Worm (Caenorhabditis elegans): ENCODE measurements around the gene mfn-1.

Gene mfn-1

ce11 chrII:11512921-11513320 is 41.1 kb upstream of the mfn-1 start:
- TF ChIP-seq Y48G9A.11 (GFP tag; IDR thresholded peaks at IDR 0.05) (no peak), unc-62 (GFP tag; optimal IDR thresholded peaks at IDR 0.05 in 1 of 2) (peak in 1 of 2 experiments; percentile 74), unc-62 (tag; optimal IDR thresholded peaks at IDR 0.05) (no peak), tra-1 (GFP tag; IDR thresholded peaks at IDR 0.05) (no peak), nhr-111 (GFP tag; optimal IDR thresholded peaks at IDR 0.05) (no peak), F44E2.7 (GFP tag; IDR thresholded peaks at IDR 0.05) (no peak), ceh-44 (GFP tag; IDR thresholded peaks at IDR 0.05) (no peak), aly-2 (tag; optimal IDR thresholded peaks at IDR 0.05) (no peak), aha-1 (tag) (peak; percentile 59), Y75B8A.6 (GFP tag; IDR thresholded peaks at IDR 0.05) (no peak)

ce11 chrII:11510373-11510772 is 38.6 kb upstream of the mfn-1 start, which contains the start of gene npr-41:
Gene npr-41 (plus strand): TSS chrII:11510673.
- TF ChIP-seq mxl-2 (GFP tag; conservative IDR thresholded peaks at IDR 0.05) (no peak), mes-2 (tag; optimal IDR thresholded peaks at IDR 0.05; ENCODE audit: poor library complexity, severe bottlenecking) (no peak), cey-2 (tag; optimal IDR thresholded peaks at IDR 0.05; ENCODE audit: borderline replicate concordance, insufficient read depth) (no peak), R02D3.7 (tag; optimal IDR thresholded peaks at IDR 0.05) (no peak)

ce11 chrII:11503761-11504160 is 31.9 kb upstream of the mfn-1 start:
- TF ChIP-seq D1046.2 (GFP tag; IDR thresholded peaks at IDR 0.05): no peak
- no peak for TF ChIP-seq egl-27 (tag; optimal IDR thresholded peaks at IDR 0.05)
- TF ChIP-seq lin-13 (GFP tag; optimal IDR thresholded peaks at IDR 0.05): no peak
- no peak for TF ChIP-seq lsy-2 (tag; optimal IDR thresholded peaks at IDR 0.05)
- no peak for TF ChIP-seq mep-1 (tag; optimal IDR thresholded peaks at IDR 0.05)
- no peak for TF ChIP-seq zip-11 (GFP tag; IDR thresholded peaks at IDR 0.05)
- TF ChIP-seq madf-5 (GFP tag; IDR thresholded peaks at IDR 0.05): no peak
- TF ChIP-seq F49E8.2 (tag; optimal IDR thresholded peaks at IDR 0.05; ENCODE audit: borderline replicate concordance): no peak
- no peak for TF ChIP-seq R02D3.7 (tag; optimal IDR thresholded peaks at IDR 0.05)
- TF ChIP-seq F10B5.3 (tag; optimal IDR thresholded peaks at IDR 0.05): no peak
- no peak for TF ChIP-seq Y5F2A.4 (GFP tag; optimal IDR thresholded peaks at IDR 0.05)
- no peak for TF ChIP-seq nhr-77 (tag; optimal IDR thresholded peaks at IDR 0.05)
- no peak for TF ChIP-seq nhr-28 (tag; optimal IDR thresholded peaks at IDR 0.05)
- TF ChIP-seq mxl-3 (GFP tag; optimal IDR thresholded peaks at IDR 0.05): no peak
- no peak for TF ChIP-seq snpc-4 (tag; optimal IDR thresholded peaks at IDR 0.05)
- no peak for TF ChIP-seq lin-15B (tag; optimal IDR thresholded peaks at IDR 0.05)

ce11 chrII:11501956-11502355 is 30.1 kb upstream of the mfn-1 start:
- TF ChIP-seq pha-4 (GFP tag; IDR thresholded peaks at IDR 0.05) (no peak), pha-4 (tag; optimal IDR thresholded peaks at IDR 0.05) (no peak), lim-7 (GFP tag; IDR thresholded peaks at IDR 0.05) (no peak), jun-1 (tag; optimal IDR thresholded peaks at IDR 0.05) (no peak), zfp-3 (GFP tag; conservative IDR thresholded peaks at IDR 0.05) (no peak), hlh-30 (tag; optimal IDR thresholded peaks at IDR 0.05; ENCODE audit: insufficient read depth) (no peak), ceh-62 (tag; optimal IDR thresholded peaks at IDR 0.05) (no peak), sdz-12 (GFP tag; optimal IDR thresholded peaks at IDR 0.05) (no peak), R02D3.7 (tag; optimal IDR thresholded peaks at IDR 0.05) (no peak), mxl-3 (GFP tag; optimal IDR thresholded peaks at IDR 0.05) (peak; percentile 68), set-16 (GFP tag; IDR thresholded peaks at IDR 0.05) (no peak), aly-2 (tag; optimal IDR thresholded peaks at IDR 0.05) (no peak), F10B5.3 (tag; optimal IDR thresholded peaks at IDR 0.05) (no peak), dpl-1 (GFP tag; optimal IDR thresholded peaks at IDR 0.05) (no peak), gei-8 (GFP tag; optimal IDR thresholded peaks at IDR 0.05) (no peak), zfp-2 (tag; optimal IDR thresholded peaks at IDR 0.05) (no peak), hlh-11 (tag; optimal IDR thresholded peaks at IDR 0.05) (peak; percentile 51), ceh-82 (tag; optimal IDR thresholded peaks at IDR 0.05) (no peak), saeg-2 (GFP tag; IDR thresholded peaks at IDR 0.05) (no peak), nhr-237 (tag; optimal IDR thresholded peaks at IDR 0.05) (no peak), nhr-76 (tag; optimal IDR thresholded peaks at IDR 0.05) (no peak), nhr-48 (tag; optimal IDR thresholded peaks at IDR 0.05) (peak; percentile 28), tra-1 (GFP tag; IDR thresholded peaks at IDR 0.05) (no peak), nhr-11 (tag; optimal IDR thresholded peaks at IDR 0.05) (no peak), T20F7.1 (GFP tag; optimal IDR thresholded peaks at IDR 0.05) (no peak)
